Worm (Caenorhabditis elegans) whole organism, L4 larva: ENCODE data around the gene msp-32.

Experiments used
- F10B5.3 ChIP-seq: sonication (generic microtip); optimal IDR thresholded peaks from 2 replicates; lab custom pipeline; 2016; ENCODE audit warnings: mild to moderate bottlenecking, missing genetic modification characterization, missing compliant biosample characterization
- Y48G9A.11 ChIP-seq: fragments of 200-800 bp; sonication (Bioruptor generic); IDR thresholded peaks from 2 replicates; pipeline ENCODE4 v1.3.6; 2022; ENCODE audit warnings: missing genetic modification reagents, missing genetic modification characterization, missing compliant biosample characterization
- Y5F2A.4 ChIP-seq: fragments of 200-800 bp; sonication (Bioruptor generic); optimal IDR thresholded peaks from 2 replicates; lab custom pipeline; 2018; ENCODE audit warnings: mild to moderate bottlenecking, missing genetic modification characterization, missing compliant biosample characterization
- ZK546.5 ChIP-seq, 2 experiments: sonication (generic microtip); optimal IDR thresholded peaks; 2 replicates each; lab custom pipeline; 2017; ENCODE audit warnings: missing biosample characterization in 2 of 2, missing genetic modification characterization in 2 of 2
- aha-1 ChIP-seq: fragments of 150-350 bp; peaks from one replicate; lab custom pipeline; 2014; ENCODE audit warnings: missing biosample characterization, missing genetic modification characterization
- arid-1 ChIP-seq: fragments of 200-800 bp; sonication (Bioruptor generic); conservative IDR thresholded peaks from 2 replicates; pipeline ENCODE4 v1.3.6; 2022; ENCODE audit warnings: missing genetic modification reagents, missing genetic modification characterization, missing compliant biosample characterization
- ceh-20 ChIP-seq: fragments of 200-800 bp; sonication (Bioruptor generic); IDR thresholded peaks from 2 replicates; pipeline ENCODE4 v1.3.6; 2022; ENCODE audit warnings: missing genetic modification reagents, missing genetic modification characterization, missing compliant biosample characterization
- ceh-32 ChIP-seq: sonication (generic microtip); optimal IDR thresholded peaks from 2 replicates; lab custom pipeline; 2016; ENCODE audit warnings: mild to moderate bottlenecking, missing genetic modification characterization, missing compliant biosample characterization; ENCODE audit not compliant: poor library complexity
- ceh-44 ChIP-seq: fragments of 200-800 bp; sonication (Bioruptor generic); IDR thresholded peaks from 2 replicates; pipeline ENCODE4 v1.3.6; 2022; ENCODE audit warnings: missing genetic modification reagents, missing genetic modification characterization, missing compliant biosample characterization
- ceh-82 ChIP-seq: sonication (generic microtip); optimal IDR thresholded peaks from 2 replicates; lab custom pipeline; 2017; ENCODE audit warnings: missing biosample characterization, missing genetic modification characterization
- ces-1 ChIP-seq: fragments of 150-350 bp; sonication (generic microtip); optimal IDR thresholded peaks from 4 replicates; lab custom pipeline; 2014; ENCODE audit warnings: missing biosample characterization, missing genetic modification reagents, missing genetic modification characterization
- cey-2 ChIP-seq: sonication (generic microtip); optimal IDR thresholded peaks from 3 replicates; lab custom pipeline; 2017; ENCODE audit warnings: missing genetic modification characterization, mild to moderate bottlenecking, missing compliant biosample characterization, antibody characterized with exemption, borderline replicate concordance; ENCODE audit not compliant: insufficient read depth
- ctbp-1 ChIP-seq: fragments of 200-800 bp; sonication (Bioruptor generic); IDR thresholded peaks from 2 replicates; pipeline ENCODE4 v1.3.6; 2022; ENCODE audit warnings: missing genetic modification reagents, missing genetic modification characterization, missing compliant biosample characterization
- daf-12 ChIP-seq: fragments of 150-350 bp; optimal IDR thresholded peaks from 2 replicates; lab custom pipeline; 2014; ENCODE audit warnings: missing biosample characterization, missing genetic modification reagents, missing genetic modification characterization
- dmd-6 ChIP-seq: fragments of 200-800 bp; sonication (Bioruptor generic); IDR thresholded peaks from 2 replicates; pipeline ENCODE4 v1.3.6; 2022; ENCODE audit warnings: missing genetic modification reagents, missing genetic modification characterization, missing compliant biosample characterization
- dmd-8 ChIP-seq: fragments of 200-800 bp; sonication (Bioruptor generic); IDR thresholded peaks from 2 replicates; pipeline ENCODE4 v1.3.6; 2022; ENCODE audit warnings: missing genetic modification characterization, missing compliant biosample characterization
- egl-27 ChIP-seq: sonication (generic microtip); optimal IDR thresholded peaks from 3 replicates; lab custom pipeline; 2017; ENCODE audit warnings: missing biosample characterization, missing genetic modification reagents, missing genetic modification characterization
- fos-1 ChIP-seq: fragments of 150-350 bp; optimal IDR thresholded peaks from 2 replicates; lab custom pipeline; 2014; ENCODE audit warnings: missing biosample characterization, missing genetic modification characterization
- hif-1 ChIP-seq, 2 experiments: sonication (generic microtip); optimal IDR thresholded peaks; 2 replicates each; lab custom pipeline; 2016 to 2017; ENCODE audit warnings: missing compliant biosample characterization in 2 of 2, missing genetic modification characterization in 2 of 2, missing genetic modification reagents in 2 of 2, missing genotype in 2 of 2, mild to moderate bottlenecking in 1 of 2
- hmg-1.1 ChIP-seq: fragments of 200-800 bp; sonication (Bioruptor generic); IDR thresholded peaks from 2 replicates; pipeline ENCODE4 v1.3.6; 2022; ENCODE audit warnings: missing genetic modification reagents, missing genetic modification characterization, missing compliant biosample characterization
- lim-7 ChIP-seq: fragments of 200-800 bp; sonication (Bioruptor generic); IDR thresholded peaks from 2 replicates; pipeline ENCODE4 v1.3.6; 2022; ENCODE audit warnings: missing genetic modification characterization, missing compliant biosample characterization
- lin-13 ChIP-seq: fragments of 150-350 bp; optimal IDR thresholded peaks from 2 replicates; lab custom pipeline; 2014; ENCODE audit warnings: missing biosample characterization, missing genetic modification reagents, missing genetic modification characterization
- lin-29 ChIP-seq: fragments of 200-800 bp; sonication (Bioruptor generic); IDR thresholded peaks from 2 replicates; pipeline ENCODE4 v1.3.6; 2022; ENCODE audit warnings: missing genetic modification reagents, missing genetic modification characterization, missing compliant biosample characterization
- lin-38 ChIP-seq: fragments of 200-800 bp; sonication (Bioruptor generic); IDR thresholded peaks from 2 replicates; pipeline ENCODE4 v1.3.6; 2022; ENCODE audit warnings: missing genetic modification reagents, missing genetic modification characterization, missing compliant biosample characterization
- lin-39 ChIP-seq: fragments of 150-350 bp; optimal IDR thresholded peaks from 2 replicates; lab custom pipeline; 2014; ENCODE audit warnings: missing biosample characterization, missing genetic modification reagents, missing genetic modification characterization
- lir-3 ChIP-seq: sonication (generic microtip); optimal IDR thresholded peaks from 2 replicates; lab custom pipeline; 2016; ENCODE audit warnings: mild to moderate bottlenecking, missing genetic modification characterization, missing compliant biosample characterization
- madf-9 ChIP-seq: fragments of 200-800 bp; sonication (Bioruptor generic); conservative IDR thresholded peaks from 2 replicates; pipeline ENCODE4 v1.3.6; 2022; ENCODE audit warnings: missing genetic modification reagents, missing genetic modification characterization, missing compliant biosample characterization
- mep-1 ChIP-seq: fragments of 150-350 bp; sonication (generic microtip); optimal IDR thresholded peaks from 3 replicates; lab custom pipeline; 2014; ENCODE audit warnings: missing biosample characterization, missing genetic modification characterization
- mxl-2 ChIP-seq: fragments of 200-800 bp; sonication (Bioruptor generic); conservative IDR thresholded peaks from 2 replicates; pipeline ENCODE4 v1.3.6; 2022; ENCODE audit warnings: missing genetic modification reagents, missing genetic modification characterization, missing compliant biosample characterization
- nhr-25 ChIP-seq: sonication (generic microtip); optimal IDR thresholded peaks from 2 replicates; lab custom pipeline; 2017; ENCODE audit warnings: missing genetic modification characterization, mild to moderate bottlenecking, missing compliant biosample characterization, antibody characterized with exemption, moderate library complexity, borderline replicate concordance; ENCODE audit not compliant: insufficient read depth
- nhr-41 ChIP-seq: fragments of 200-800 bp; sonication (Bioruptor generic); IDR thresholded peaks from 2 replicates; pipeline ENCODE4 v1.3.6; 2022; ENCODE audit warnings: missing genetic modification reagents, missing genetic modification characterization, missing compliant biosample characterization
- nhr-42 ChIP-seq: fragments of 200-800 bp; sonication (Bioruptor generic); IDR thresholded peaks from 2 replicates; pipeline ENCODE4 v1.3.6; 2022; ENCODE audit warnings: missing genetic modification characterization, missing compliant biosample characterization
- nhr-77 ChIP-seq: fragments of 150-350 bp; optimal IDR thresholded peaks from 2 replicates; lab custom pipeline; 2014; ENCODE audit warnings: missing biosample characterization, missing genetic modification characterization
- pha-4 ChIP-seq, 2 experiments: fragments of 150-350 bp in 1 of 2; fragments of 200-800 bp in 1 of 2; sonication (Bioruptor generic) in 1 of 2; IDR thresholded peaks in 1 of 2; optimal IDR thresholded peaks in 1 of 2; 2 replicates each; pipeline versions ENCODE4 v1.3.6 to Lab custom; 2014 to 2022; ENCODE audit warnings: missing genetic modification characterization in 2 of 2, missing genetic modification reagents in 2 of 2, missing biosample characterization in 1 of 2, missing compliant biosample characterization in 1 of 2
- rbr-2 ChIP-seq: sonication (generic microtip); optimal IDR thresholded peaks from 2 replicates; lab custom pipeline; 2016; ENCODE audit warnings: missing genotype, missing genetic modification characterization, missing compliant biosample characterization
- set-16 ChIP-seq: fragments of 200-800 bp; sonication (Bioruptor generic); IDR thresholded peaks from 2 replicates; pipeline ENCODE4 v1.3.6; 2022; ENCODE audit warnings: missing genetic modification reagents, missing genetic modification characterization, missing compliant biosample characterization
- tra-1 ChIP-seq: fragments of 200-800 bp; sonication (Bioruptor generic); IDR thresholded peaks from 2 replicates; pipeline ENCODE4 v1.3.6; 2022; ENCODE audit warnings: missing genetic modification reagents, missing genetic modification characterization, missing compliant biosample characterization
- unc-130 ChIP-seq: sonication (generic microtip); optimal IDR thresholded peaks from 2 replicates; lab custom pipeline; 2016; ENCODE audit warnings: missing genetic modification reagents, missing genetic modification characterization, missing compliant biosample characterization
- unc-62 ChIP-seq, 3 experiments: fragments of 150-350 bp in 1 of 3; sonication (generic microtip); optimal IDR thresholded peaks in 2 of 3; peaks in 1 of 3; 1 replicate in 1 of 3; 2 replicates in 2 of 3; lab custom pipeline; 2014 to 2017; ENCODE audit warnings: missing biosample characterization in 3 of 3, missing genetic modification characterization in 3 of 3, missing genetic modification reagents in 3 of 3, missing genotype in 1 of 3
- zfp-2 ChIP-seq: sonication (generic microtip); optimal IDR thresholded peaks from 2 replicates; lab custom pipeline; 2016; ENCODE audit warnings: mild to moderate bottlenecking, missing genetic modification characterization, missing compliant biosample characterization
- zip-2 ChIP-seq: fragments of 150-350 bp; optimal IDR thresholded peaks from 2 replicates; lab custom pipeline; 2014; ENCODE audit warnings: missing biosample characterization, missing genetic modification characterization

msp-32 gene

DNA sequence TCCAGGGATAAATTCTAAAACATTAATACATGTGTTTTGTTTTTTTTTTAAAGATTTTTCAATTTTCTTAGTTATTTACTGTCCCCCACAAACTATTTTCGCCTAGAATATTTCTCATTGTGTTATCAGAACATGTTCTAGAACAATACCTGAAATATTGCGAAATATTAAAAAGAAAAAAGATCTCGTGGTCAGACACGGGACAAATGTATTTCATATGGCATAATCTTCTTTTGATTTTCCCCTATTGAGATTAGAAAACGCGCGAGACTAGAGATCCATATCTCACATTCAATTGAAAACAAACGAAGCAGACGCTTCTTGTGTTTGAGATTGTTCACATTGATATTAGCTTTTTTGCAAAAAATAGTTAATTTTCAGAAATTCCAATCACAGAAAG, 42.5 kb upstream of the msp-32 start (continued):
- TF ChIP-seq nhr-77 (tag; lab: Kevin White, UChicago) (no peak), zfp-2 (no peak), lir-3 (no peak), fos-1 (tag; lab: Kevin White, UChicago) (no peak), daf-12 (tag; lab: Kevin White, UChicago) (no peak), mxl-2 (GFP tag; lab: Robert Waterston, UW) (no peak), lin-13 (peak; percentile 19), set-16 (GFP tag; lab: Robert Waterston, UW) (no peak), nhr-42 (GFP tag; lab: Robert Waterston, UW) (no peak), lin-29 (no peak), unc-130 (GFP tag; lab: Kevin White, UChicago) (no peak), nhr-25 (no peak), F10B5.3 (tag; lab: Kevin White, UChicago) (no peak), madf-9 (GFP tag; lab: Robert Waterston, UW) (no peak), arid-1 (GFP tag; lab: Robert Waterston, UW) (no peak), dmd-8 (GFP tag; lab: Robert Waterston, UW) (no peak), hmg-1.1 (GFP tag; lab: Robert Waterston, UW) (no peak), tra-1 (GFP tag; lab: Robert Waterston, UW) (no peak), Y48G9A.11 (GFP tag; lab: Robert Waterston, UW) (no peak), dmd-6 (GFP tag; lab: Robert Waterston, UW) (peak; percentile 24; the same call in 1 of the 2 replicates), ceh-82 (no peak), ces-1 (no peak), ctbp-1 (no peak), Y5F2A.4 (GFP tag; lab: Kevin White, UChicago) (no peak), cey-2 (tag; lab: Kevin White, UChicago) (no peak), zip-2 (tag; lab: Kevin White, UChicago) (no peak), ceh-32 (tag; lab: Kevin White, UChicago) (no peak), aha-1 (tag; lab: Kevin White, UChicago) (peak; percentile 13), hif-1 (tag; optimal IDR thresholded peaks at IDR 0.05; lab: Kevin White, UChicago) (no peak), lin-38 (GFP tag; lab: Robert Waterston, UW) (no peak), ceh-44 (GFP tag; lab: Robert Waterston, UW) (no peak), unc-62 (GFP tag; optimal IDR thresholded peaks at IDR 0.05 in 1 of 2; lab: Kevin White, UChicago) (no peak), unc-62 (tag; optimal IDR thresholded peaks at IDR 0.05; lab: Kevin White, UChicago) (no peak), mep-1 (tag; lab: Kevin White, UChicago) (peak; percentile 11), ZK546.5 (tag; optimal IDR thresholded peaks at IDR 0.05; lab: Kevin White, UChicago) (no peak), lin-39 (tag; lab: Kevin White, UChicago) (no peak), pha-4 (GFP tag; IDR thresholded peaks at IDR 0.05; lab: Robert Waterston, UW) (no peak), pha-4 (tag; optimal IDR thresholded peaks at IDR 0.05; lab: Kevin White, UChicago) (no peak), ceh-20 (GFP tag; lab: Robert Waterston, UW) (no peak), egl-27 (no peak), rbr-2 (tag; lab: Kevin White, UChicago) (no peak), nhr-41 (no peak), lim-7 (GFP tag; lab: Robert Waterston, UW) (no peak)
